Worm (Caenorhabditis elegans) whole organism, L1 larva: Measurements from ENCODE around the gene T05A7.7.

Experiments
- C34B4.2 ChIP-seq: sonication (generic microtip); optimal IDR thresholded peaks from 2 replicates; lab custom pipeline; 2017; ENCODE audit warnings: mild to moderate bottlenecking, missing genetic modification characterization, missing compliant biosample characterization
- F16B12.6 ChIP-seq: fragments of 150-350 bp; optimal IDR thresholded peaks from 2 replicates; lab custom pipeline; 2014; ENCODE audit warnings: missing biosample characterization, missing genetic modification characterization
- aha-1 ChIP-seq: fragments of 150-350 bp; optimal IDR thresholded peaks from 2 replicates; lab custom pipeline; 2014; ENCODE audit warnings: missing biosample characterization, missing genetic modification characterization
- ama-1 ChIP-seq: fragments of 150-350 bp; optimal IDR thresholded peaks from 2 replicates; lab custom pipeline; 2014
- blmp-1 ChIP-seq: fragments of 150-350 bp; optimal IDR thresholded peaks from 2 replicates; lab custom pipeline; 2014; ENCODE audit warnings: missing biosample characterization, missing genetic modification characterization
- ceh-8 ChIP-seq: fragments of 200-800 bp; sonication (Bioruptor generic); optimal IDR thresholded peaks from 2 replicates; lab custom pipeline; 2018; ENCODE audit warnings: mild to moderate bottlenecking, missing genetic modification characterization, moderate library complexity, missing compliant biosample characterization
- ceh-82 ChIP-seq, 3 experiments: fragments of 150-350 bp in 1 of 3; sonication (generic microtip) in 2 of 3; optimal IDR thresholded peaks; 2 replicates each; lab custom pipeline; 2014 to 2017; ENCODE audit warnings: missing biosample characterization in 3 of 3, missing genetic modification characterization in 3 of 3
- ceh-88 ChIP-seq: fragments of 200-800 bp; sonication (Bioruptor generic); IDR thresholded peaks from 2 replicates; pipeline ENCODE4 v1.3.6; 2022; ENCODE audit warnings: missing genetic modification characterization, missing compliant biosample characterization
- ceh-90 ChIP-seq: sonication (generic microtip); optimal IDR thresholded peaks from 2 replicates; lab custom pipeline; 2016; ENCODE audit warnings: missing genetic modification characterization, missing compliant biosample characterization
- dsc-1 ChIP-seq: sonication (generic microtip); optimal IDR thresholded peaks from 2 replicates; lab custom pipeline; 2016; ENCODE audit warnings: mild to moderate bottlenecking, missing genetic modification characterization, missing compliant biosample characterization
- efl-1 ChIP-seq, 4 experiments: fragments of 150-350 bp; optimal IDR thresholded peaks in 3 of 4; peaks in 1 of 4; 1 replicate in 1 of 4; 2 replicates in 3 of 4; lab custom pipeline; 2014; ENCODE audit warnings: missing biosample characterization in 2 of 4, missing genetic modification characterization in 2 of 4, missing genetic modification reagents in 2 of 4
- egl-13 ChIP-seq: sonication (generic microtip); optimal IDR thresholded peaks from 2 replicates; lab custom pipeline; 2016; ENCODE audit warnings: missing genotype, missing genetic modification reagents, missing genetic modification characterization, missing compliant biosample characterization
- egl-27 ChIP-seq, 2 experiments: fragments of 150-350 bp in 1 of 2; sonication (generic microtip); optimal IDR thresholded peaks; 3 replicates each; lab custom pipeline; 2017 to 2018; ENCODE audit warnings: missing biosample characterization in 2 of 2, missing genetic modification characterization in 2 of 2, missing genetic modification reagents in 2 of 2
- elt-2 ChIP-seq: sonication (generic microtip); optimal IDR thresholded peaks from 2 replicates; lab custom pipeline; 2016; ENCODE audit warnings: missing genetic modification characterization, mild to moderate bottlenecking, inconsistent platforms, missing compliant biosample characterization, missing genetic modification reagents
- elt-3 ChIP-seq, 6 experiments: fragments of 150-350 bp in 1 of 6; sonication (generic microtip); optimal IDR thresholded peaks; 2 replicates each; lab custom pipeline; 2017 to 2018; ENCODE audit warnings: missing biosample characterization in 6 of 6, missing genetic modification characterization in 6 of 6, inconsistent platforms in 1 of 6
- ets-5 ChIP-seq: fragments of 200-800 bp; sonication (Bioruptor generic); IDR thresholded peaks from 2 replicates; pipeline ENCODE4 v1.3.6; 2022; ENCODE audit warnings: missing genetic modification characterization, missing compliant biosample characterization
- fkh-10 ChIP-seq: sonication (generic microtip); optimal IDR thresholded peaks from 2 replicates; lab custom pipeline; 2017; ENCODE audit warnings: missing biosample characterization, missing genetic modification reagents, missing genetic modification characterization
- fkh-4 ChIP-seq: sonication (generic microtip); optimal IDR thresholded peaks from 2 replicates; lab custom pipeline; 2016; ENCODE audit warnings: missing compliant biosample characterization, missing genetic modification characterization, borderline replicate concordance
- fkh-8 ChIP-seq: sonication (generic microtip); optimal IDR thresholded peaks from 2 replicates; lab custom pipeline; 2016; ENCODE audit warnings: mild to moderate bottlenecking, missing genetic modification characterization, missing compliant biosample characterization
- fos-1 ChIP-seq: fragments of 150-350 bp; optimal IDR thresholded peaks from 2 replicates; lab custom pipeline; 2014; ENCODE audit warnings: missing biosample characterization, missing genetic modification characterization
- grh-1 ChIP-seq: fragments of 200-800 bp; sonication (Bioruptor generic); IDR thresholded peaks from 2 replicates; pipeline ENCODE4 v1.3.6; 2022; ENCODE audit warnings: missing genetic modification reagents, missing genetic modification characterization, missing compliant biosample characterization
- hlh-17 ChIP-seq: fragments of 200-800 bp; sonication (Bioruptor generic); optimal IDR thresholded peaks from 2 replicates; lab custom pipeline; 2018; ENCODE audit warnings: missing genetic modification characterization, mild to moderate bottlenecking, missing compliant biosample characterization, moderate library complexity, borderline replicate concordance
- hlh-4 ChIP-seq: sonication (generic microtip); optimal IDR thresholded peaks from 2 replicates; lab custom pipeline; 2016; ENCODE audit warnings: mild to moderate bottlenecking, missing genetic modification characterization, missing compliant biosample characterization
- isw-1 ChIP-seq: fragments of 200-800 bp; sonication (Bioruptor generic); IDR thresholded peaks from 2 replicates; pipeline ENCODE4 v1.3.6; 2022; ENCODE audit warnings: missing genetic modification characterization, missing compliant biosample characterization
- lir-3 ChIP-seq: sonication (generic microtip); optimal IDR thresholded peaks from 2 replicates; lab custom pipeline; 2016; ENCODE audit warnings: mild to moderate bottlenecking, missing genetic modification characterization, moderate library complexity, missing compliant biosample characterization; ENCODE audit not compliant: poor library complexity
- lsy-2 ChIP-seq, 2 experiments: fragments of 150-350 bp; optimal IDR thresholded peaks; 2 replicates each; lab custom pipeline; 2014; ENCODE audit warnings: missing biosample characterization in 2 of 2, missing genetic modification characterization in 2 of 2
- mep-1 ChIP-seq: fragments of 150-350 bp; optimal IDR thresholded peaks from 2 replicates; lab custom pipeline; 2014; ENCODE audit warnings: missing biosample characterization, missing genetic modification characterization
- nhr-12 ChIP-seq: sonication (generic microtip); optimal IDR thresholded peaks from 2 replicates; lab custom pipeline; 2017; ENCODE audit warnings: missing biosample characterization, missing genetic modification characterization
- nhr-19 ChIP-seq: fragments of 200-800 bp; sonication (Bioruptor generic); conservative IDR thresholded peaks from 2 replicates; pipeline ENCODE4 v1.3.6; 2022; ENCODE audit warnings: missing genetic modification characterization, missing compliant biosample characterization
- nhr-20 ChIP-seq: sonication (generic microtip); optimal IDR thresholded peaks from 2 replicates; lab custom pipeline; 2016; ENCODE audit warnings: mild to moderate bottlenecking, missing genetic modification characterization, missing compliant biosample characterization
- nhr-47 ChIP-seq: sonication (generic microtip); optimal IDR thresholded peaks from 2 replicates; lab custom pipeline; 2016; ENCODE audit warnings: mild to moderate bottlenecking, missing genetic modification characterization, moderate library complexity, missing compliant biosample characterization
- nhr-71 ChIP-seq: sonication (generic microtip); optimal IDR thresholded peaks from 2 replicates; lab custom pipeline; 2016; ENCODE audit warnings: mild to moderate bottlenecking, missing genetic modification characterization, moderate library complexity, missing compliant biosample characterization
- nhr-76 ChIP-seq: sonication (generic microtip); optimal IDR thresholded peaks from 2 replicates; lab custom pipeline; 2017; ENCODE audit warnings: missing biosample characterization, missing genetic modification characterization
- nhr-84 ChIP-seq: sonication (generic microtip); optimal IDR thresholded peaks from 2 replicates; lab custom pipeline; 2017; ENCODE audit warnings: missing biosample characterization, missing genetic modification characterization
- nhr-85 ChIP-seq: sonication (generic microtip); peaks from one replicate; lab custom pipeline; 2016; ENCODE audit warnings: missing genetic modification characterization, inconsistent platforms, missing compliant biosample characterization
- nhr-90 ChIP-seq: sonication (generic microtip); optimal IDR thresholded peaks from 2 replicates; lab custom pipeline; 2016; ENCODE audit warnings: mild to moderate bottlenecking, missing genetic modification characterization, missing compliant biosample characterization; ENCODE audit not compliant: poor library complexity
- pag-3 ChIP-seq: sonication (generic microtip); optimal IDR thresholded peaks from 2 replicates; lab custom pipeline; 2017; ENCODE audit warnings: missing genetic modification characterization, mild to moderate bottlenecking, missing compliant biosample characterization, antibody characterized with exemption, borderline replicate concordance; ENCODE audit not compliant: insufficient read depth
- pax-3 ChIP-seq: fragments of 200-800 bp; sonication (Bioruptor generic); optimal IDR thresholded peaks from 2 replicates; lab custom pipeline; 2018; ENCODE audit warnings: mild to moderate bottlenecking, missing genetic modification characterization, moderate library complexity, missing compliant biosample characterization
- sox-4 ChIP-seq: sonication (generic microtip); optimal IDR thresholded peaks from 2 replicates; lab custom pipeline; 2016; ENCODE audit warnings: missing genetic modification characterization, missing compliant biosample characterization
- tbx-2 ChIP-seq: sonication (generic microtip); optimal IDR thresholded peaks from 2 replicates; lab custom pipeline; 2016; ENCODE audit warnings: missing genetic modification characterization, missing compliant biosample characterization
- unc-62 ChIP-seq: fragments of 150-350 bp; optimal IDR thresholded peaks from 2 replicates; lab custom pipeline; 2014; ENCODE audit warnings: missing biosample characterization, missing genetic modification reagents, missing genetic modification characterization
- unc-98 ChIP-seq: fragments of 200-800 bp; sonication (Bioruptor generic); IDR thresholded peaks from 2 replicates; pipeline ENCODE4 v1.3.6; 2022; ENCODE audit warnings: missing genetic modification characterization, missing compliant biosample characterization
- vab-15 ChIP-seq: sonication (generic microtip); optimal IDR thresholded peaks from 2 replicates; lab custom pipeline; 2017; ENCODE audit warnings: missing genotype, mild to moderate bottlenecking, missing genetic modification characterization, missing compliant biosample characterization
- xbp-1 ChIP-seq: sonication (generic microtip); optimal IDR thresholded peaks from 2 replicates; lab custom pipeline; 2016; ENCODE audit warnings: missing genetic modification characterization, missing compliant biosample characterization
- zag-1 ChIP-seq: fragments of 150-350 bp; optimal IDR thresholded peaks from 2 replicates; lab custom pipeline; 2014; ENCODE audit warnings: missing biosample characterization, missing genetic modification characterization
- ztf-4 ChIP-seq: fragments of 150-350 bp; optimal IDR thresholded peaks from 2 replicates; lab custom pipeline; 2014; ENCODE audit warnings: missing biosample characterization, missing genetic modification characterization

Gene T05A7.7

ce11 chrII:4673670-4674069 lies 7.6 kb downstream of the T05A7.7 start:
- peak; percentile 55 for TF ChIP-seq ama-1
- TF ChIP-seq ceh-88 (GFP tag; lab: Robert Waterston, UW): no peak
- no peak for TF ChIP-seq pax-3
- TF ChIP-seq efl-1 (optimal IDR thresholded peaks at IDR 0.05; lab: Kevin White, UChicago): no peak
- TF ChIP-seq efl-1 (GFP tag; optimal IDR thresholded peaks at IDR 0.05 in 1 of 2; lab: Kevin White, UChicago): peak in 1 of 2 experiments; percentile 63
- no peak for TF ChIP-seq egl-13 (tag; lab: Kevin White, UChicago)

ce11 chrII:4673242-4673641 lies 8.0 kb downstream of the T05A7.7 start:
- TF ChIP-seq fkh-10 (GFP tag; lab: Kevin White, UChicago) (no peak), zag-1 (no peak), ztf-4 (tag; lab: Kevin White, UChicago) (no peak), fkh-4 (tag; lab: Kevin White, UChicago) (no peak), vab-15 (tag; lab: Kevin White, UChicago) (no peak), hlh-4 (tag; lab: Kevin White, UChicago) (no peak), elt-2 (tag; lab: Kevin White, UChicago) (no peak)

ce11 chrII:4672584-4673110 lies 8.6 kb downstream of the T05A7.7 start, which contains the start of the genes clec-140 and hmg-11:
TSS of gene clec-140 (plus strand) at chrII:4673060.
TSS of gene hmg-11 (plus strand) at chrII:4673085.
- TF ChIP-seq blmp-1 (no peak), nhr-12 (tag; lab: Kevin White, UChicago) (no peak), ceh-90 (no peak), mep-1 (peak; percentile 61), elt-3 (tag; optimal IDR thresholded peaks at IDR 0.05; lab: Kevin White, UChicago) (peak in 1 of 6 experiments; percentile 21), ceh-82 (tag; optimal IDR thresholded peaks at IDR 0.05; lab: Kevin White, UChicago) (peak in 2 of 3 experiments; percentile 9 to 79), lsy-2 (tag; optimal IDR thresholded peaks at IDR 0.05; lab: Kevin White, UChicago) (peak; percentile 48 to 76), ceh-8 (GFP tag; lab: Kevin White, UChicago) (no peak), nhr-19 (GFP tag; lab: Robert Waterston, UW) (no peak), fos-1 (tag; lab: Kevin White, UChicago) (no peak), sox-4 (tag; lab: Kevin White, UChicago) (no peak), egl-13 (tag; lab: Kevin White, UChicago) (no peak), nhr-90 (tag; lab: Kevin White, UChicago) (no peak), pag-3 (tag; lab: Kevin White, UChicago) (no peak), nhr-71 (tag; lab: Kevin White, UChicago) (no peak), unc-62 (no peak), aha-1 (tag; lab: Kevin White, UChicago) (no peak), grh-1 (GFP tag; lab: Robert Waterston, UW) (no peak), C34B4.2 (tag; lab: Kevin White, UChicago) (no peak), fkh-10 (GFP tag; lab: Kevin White, UChicago) (no peak), elt-2 (tag; lab: Kevin White, UChicago) (no peak), ets-5 (GFP tag; lab: Robert Waterston, UW) (no peak), egl-27 (tag; optimal IDR thresholded peaks at IDR 0.05; lab: Kevin White, UChicago) (no peak), nhr-20 (peak; percentile 19), hlh-17 (GFP tag; lab: Kevin White, UChicago) (no peak), dsc-1 (tag; lab: Kevin White, UChicago) (peak; percentile 65), nhr-84 (tag; lab: Kevin White, UChicago) (no peak), tbx-2 (no peak), unc-98 (GFP tag; lab: Robert Waterston, UW) (no peak), fkh-4 (tag; lab: Kevin White, UChicago) (no peak), nhr-76 (tag; lab: Kevin White, UChicago) (no peak), fkh-8 (tag; lab: Kevin White, UChicago) (peak; percentile 42), efl-1 (optimal IDR thresholded peaks at IDR 0.05; lab: Kevin White, UChicago) (peak; percentile 50 to 67), efl-1 (GFP tag; optimal IDR thresholded peaks at IDR 0.05 in 1 of 2; lab: Kevin White, UChicago) (peak; percentile 51 to 92), lir-3 (tag; lab: Kevin White, UChicago) (no peak), pax-3 (no peak), isw-1 (GFP tag; lab: Robert Waterston, UW) (no peak), nhr-47 (no peak), xbp-1 (tag; lab: Kevin White, UChicago) (peak; percentile 8), hlh-4 (tag; lab: Kevin White, UChicago) (no peak), nhr-85 (peak; percentile 66), F16B12.6 (tag; lab: Kevin White, UChicago) (peak; percentile 2)
